Worm (Caenorhabditis elegans) whole organism, L3 larva: Measurements from ENCODE around the gene cbp-3.
A peak's percentile ranks its signal among the peaks of the same experiment; 100 is the strongest.

ENCODE experiments used
- R02D3.7 ChIP-seq: fragments of 150-350 bp; optimal IDR thresholded peaks from 2 replicates; lab custom pipeline; 2014; ENCODE audit warnings: missing biosample characterization, missing genetic modification characterization
- ama-1 ChIP-seq: fragments of 150-350 bp; optimal IDR thresholded peaks from 2 replicates; lab custom pipeline; 2018
- ceh-16 ChIP-seq: sonication (generic microtip); optimal IDR thresholded peaks from 2 replicates; lab custom pipeline; 2017; ENCODE audit warnings: missing biosample characterization, missing genetic modification characterization
- ceh-28 ChIP-seq: fragments of 150-350 bp; optimal IDR thresholded peaks from 2 replicates; lab custom pipeline; 2014; ENCODE audit warnings: missing biosample characterization, missing genetic modification reagents, missing genetic modification characterization
- ceh-82 ChIP-seq: fragments of 150-350 bp; optimal IDR thresholded peaks from 2 replicates; lab custom pipeline; 2014; ENCODE audit warnings: missing biosample characterization, missing genetic modification characterization
- daf-12 ChIP-seq: fragments of 150-350 bp; optimal IDR thresholded peaks from 2 replicates; lab custom pipeline; 2014; ENCODE audit warnings: missing biosample characterization, missing genetic modification reagents, missing genetic modification characterization
- egl-27 ChIP-seq: sonication (generic microtip); optimal IDR thresholded peaks from 4 replicates; lab custom pipeline; 2017; ENCODE audit warnings: missing biosample characterization, missing genetic modification reagents, missing genetic modification characterization
- egl-5 ChIP-seq: fragments of 150-350 bp; optimal IDR thresholded peaks from 2 replicates; lab custom pipeline; 2017; ENCODE audit warnings: missing biosample characterization, missing genetic modification reagents, missing genetic modification characterization, inconsistent platforms
- elt-1 ChIP-seq: fragments of 150-350 bp; optimal IDR thresholded peaks from 2 replicates; lab custom pipeline; 2014; ENCODE audit warnings: missing biosample characterization, missing genetic modification characterization
- elt-2 ChIP-seq: sonication (generic microtip); optimal IDR thresholded peaks from 2 replicates; lab custom pipeline; 2016; ENCODE audit warnings: missing genetic modification reagents, mild to moderate bottlenecking, missing genetic modification characterization, missing compliant biosample characterization
- fkh-10 ChIP-seq: sonication (generic microtip); optimal IDR thresholded peaks from 2 replicates; lab custom pipeline; 2017; ENCODE audit warnings: missing biosample characterization, missing genetic modification reagents, missing genetic modification characterization
- hmg-11 ChIP-seq: sonication (generic microtip); optimal IDR thresholded peaks from 2 replicates; lab custom pipeline; 2016; ENCODE audit warnings: missing genetic modification characterization, missing compliant biosample characterization
- jun-1 ChIP-seq: fragments of 150-350 bp; optimal IDR thresholded peaks from 2 replicates; lab custom pipeline; 2014; ENCODE audit warnings: missing biosample characterization, missing genetic modification reagents, missing genetic modification characterization
- lin-15B ChIP-seq: fragments of 150-350 bp; optimal IDR thresholded peaks from 2 replicates; lab custom pipeline; 2014; ENCODE audit warnings: missing biosample characterization, missing genetic modification characterization
- lin-39 ChIP-seq: fragments of 150-350 bp; optimal IDR thresholded peaks from 2 replicates; lab custom pipeline; 2018; ENCODE audit warnings: missing biosample characterization, missing genetic modification reagents, missing genetic modification characterization
- mdl-1 ChIP-seq: fragments of 150-350 bp; optimal IDR thresholded peaks from 2 replicates; lab custom pipeline; 2014; ENCODE audit warnings: missing biosample characterization, missing genetic modification characterization
- mml-1 ChIP-seq: fragments of 150-350 bp; sonication (generic microtip); optimal IDR thresholded peaks from 3 replicates; lab custom pipeline; 2014; ENCODE audit warnings: missing biosample characterization, missing genetic modification characterization
- nfya-1 ChIP-seq: sonication (generic microtip); optimal IDR thresholded peaks from 2 replicates; lab custom pipeline; 2017; ENCODE audit warnings: missing genetic modification characterization, mild to moderate bottlenecking, missing compliant biosample characterization, antibody characterized with exemption, moderate library complexity; ENCODE audit not compliant: insufficient read depth
- nhr-237 ChIP-seq: fragments of 150-350 bp; optimal IDR thresholded peaks from 2 replicates; lab custom pipeline; 2014; ENCODE audit warnings: missing biosample characterization, missing genetic modification characterization
- nhr-28 ChIP-seq: fragments of 150-350 bp; optimal IDR thresholded peaks from 2 replicates; lab custom pipeline; 2014; ENCODE audit warnings: missing biosample characterization, missing genetic modification characterization
- nhr-43 ChIP-seq: sonication (generic microtip); optimal IDR thresholded peaks from 2 replicates; lab custom pipeline; 2016; ENCODE audit warnings: mild to moderate bottlenecking, missing genetic modification characterization, missing compliant biosample characterization; ENCODE audit not compliant: poor library complexity, severe bottlenecking
- nhr-67 ChIP-seq: fragments of 150-350 bp; optimal IDR thresholded peaks from 2 replicates; lab custom pipeline; 2014; ENCODE audit warnings: missing biosample characterization, missing genetic modification characterization
- nhr-76 ChIP-seq: fragments of 150-350 bp; sonication (generic microtip); optimal IDR thresholded peaks from 5 replicates; lab custom pipeline; 2014; ENCODE audit warnings: missing biosample characterization, missing genetic modification characterization
- pqm-1 ChIP-seq: fragments of 150-350 bp; optimal IDR thresholded peaks from 2 replicates; lab custom pipeline; 2017; ENCODE audit warnings: missing biosample characterization, missing genetic modification characterization, inconsistent platforms
- sea-2 ChIP-seq: fragments of 150-350 bp; sonication (generic microtip); optimal IDR thresholded peaks from 4 replicates; lab custom pipeline; 2014; ENCODE audit warnings: missing biosample characterization, missing genetic modification reagents, missing genetic modification characterization
- skn-1 ChIP-seq: fragments of 150-350 bp; optimal IDR thresholded peaks from 2 replicates; lab custom pipeline; 2014; ENCODE audit warnings: missing biosample characterization, missing genetic modification characterization
- snpc-4 ChIP-seq: fragments of 150-350 bp; optimal IDR thresholded peaks from 2 replicates; lab custom pipeline; 2014; ENCODE audit warnings: missing biosample characterization, missing genetic modification characterization
- tbx-2 ChIP-seq: sonication (generic microtip); optimal IDR thresholded peaks from 2 replicates; lab custom pipeline; 2016; ENCODE audit warnings: mild to moderate bottlenecking, missing genetic modification characterization, missing compliant biosample characterization
- unc-39 ChIP-seq: sonication (generic microtip); optimal IDR thresholded peaks from 4 replicates; lab custom pipeline; 2017; ENCODE audit warnings: missing biosample characterization, missing genetic modification characterization
- unc-62 ChIP-seq: fragments of 150-350 bp; sonication (generic microtip); optimal IDR thresholded peaks from 4 replicates; lab custom pipeline; 2014; ENCODE audit warnings: missing biosample characterization, missing genetic modification reagents, missing genetic modification characterization
- zag-1 ChIP-seq: fragments of 150-350 bp; optimal IDR thresholded peaks from 2 replicates; lab custom pipeline; 2014; ENCODE audit warnings: missing biosample characterization, missing genetic modification characterization
- ztf-4 ChIP-seq: fragments of 150-350 bp; optimal IDR thresholded peaks from 2 replicates; lab custom pipeline; 2014; ENCODE audit warnings: missing biosample characterization, missing genetic modification characterization

cbp-3 gene

DNA sequence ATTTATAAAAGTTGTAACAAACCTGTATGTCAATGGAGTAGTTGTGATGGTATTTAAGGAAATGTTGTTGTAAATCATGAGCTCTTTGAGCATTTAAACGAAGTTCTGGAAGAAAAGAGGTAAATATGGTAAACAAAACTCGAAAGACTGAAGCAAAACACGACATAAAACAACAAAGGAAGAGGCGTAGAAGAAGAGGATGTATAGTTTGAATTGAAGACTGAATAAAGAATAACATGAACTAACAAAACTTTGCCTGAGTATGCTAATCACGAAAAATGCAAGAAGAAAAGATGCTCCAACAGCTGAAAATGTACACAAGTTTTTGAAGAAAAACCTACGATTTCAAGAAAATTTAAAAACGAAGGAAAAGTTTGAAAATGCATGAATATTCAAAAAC, 42.8 kb upstream of the cbp-3 start, which contains the start of gene ZK757.1:
Gene ZK757.1 (minus strand): TSS at position 101 of the 400 bp plus-strand sequence.
- TF ChIP-seq ceh-16 (tag; lab: Kevin White, UChicago) (no peak), R02D3.7 (tag; lab: Kevin White, UChicago) (no peak), mdl-1 (tag; lab: Kevin White, UChicago) (no peak), jun-1 (tag; lab: Kevin White, UChicago) (no peak), ceh-28 (no peak), mml-1 (tag; lab: Kevin White, UChicago) (no peak), elt-1 (tag; lab: Kevin White, UChicago) (no peak)

DNA sequence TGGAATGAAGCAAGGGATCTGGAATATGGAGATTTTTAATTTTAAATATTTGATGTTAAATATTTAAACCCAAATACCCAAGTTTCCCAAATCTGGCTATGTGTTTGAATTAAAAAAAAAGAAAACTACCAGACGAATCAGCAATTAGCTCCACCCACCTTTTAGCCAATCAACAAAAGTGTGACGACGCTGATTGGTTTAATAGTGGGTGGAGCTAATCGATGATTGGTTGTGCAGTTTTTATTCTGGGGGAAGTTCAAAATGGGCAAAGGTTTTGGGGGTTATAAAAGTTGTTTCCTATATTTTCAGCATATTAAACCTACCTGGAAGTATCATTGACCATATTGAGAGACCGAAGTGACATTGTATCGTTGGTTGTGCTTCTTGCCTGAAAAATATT, 39.3 kb upstream of the cbp-3 start:
- TF ChIP-seq skn-1 (tag; lab: Kevin White, UChicago) (no peak), nfya-1 (peak; percentile 85), pqm-1 (tag; lab: Kevin White, UChicago) (no peak)

DNA sequence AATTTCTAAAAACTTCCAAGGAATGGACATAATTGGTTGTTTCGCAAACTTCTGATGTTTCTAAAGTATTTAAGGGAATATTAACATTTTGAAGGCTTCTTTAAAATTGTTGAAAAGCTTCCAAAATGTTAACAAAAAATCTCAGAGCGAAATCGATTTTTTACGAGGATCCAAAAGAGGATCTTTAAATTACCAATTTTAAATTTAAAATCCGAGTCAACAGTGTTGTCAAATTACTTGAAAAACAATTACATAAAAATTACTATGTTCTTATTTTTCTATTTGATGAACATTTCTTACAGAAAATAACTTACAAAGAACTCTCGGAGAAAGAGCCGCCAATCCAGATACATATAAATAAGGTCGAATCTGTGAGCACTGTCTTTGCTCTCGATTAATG, 36.8 kb upstream of the cbp-3 start, which contains the start of gene ZK757.10:
Gene ZK757.10 (plus strand): TSS at position 301 of the 400 bp plus-strand sequence.
- TF ChIP-seq mdl-1 (tag; lab: Kevin White, UChicago) (no peak), zag-1 (tag; lab: Kevin White, UChicago) (no peak), elt-2 (tag; lab: Kevin White, UChicago) (no peak), nhr-67 (no peak), unc-62 (GFP tag; lab: Kevin White, UChicago) (no peak), pqm-1 (tag; lab: Kevin White, UChicago) (no peak), nhr-28 (tag; lab: Kevin White, UChicago) (no peak), sea-2 (GFP tag; lab: Kevin White, UChicago) (no peak), mml-1 (tag; lab: Kevin White, UChicago) (no peak), snpc-4 (tag; lab: Kevin White, UChicago) (no peak), ama-1 (lab: Kevin White, UChicago) (no peak), lin-39 (tag; lab: Kevin White, UChicago) (no peak)

DNA sequence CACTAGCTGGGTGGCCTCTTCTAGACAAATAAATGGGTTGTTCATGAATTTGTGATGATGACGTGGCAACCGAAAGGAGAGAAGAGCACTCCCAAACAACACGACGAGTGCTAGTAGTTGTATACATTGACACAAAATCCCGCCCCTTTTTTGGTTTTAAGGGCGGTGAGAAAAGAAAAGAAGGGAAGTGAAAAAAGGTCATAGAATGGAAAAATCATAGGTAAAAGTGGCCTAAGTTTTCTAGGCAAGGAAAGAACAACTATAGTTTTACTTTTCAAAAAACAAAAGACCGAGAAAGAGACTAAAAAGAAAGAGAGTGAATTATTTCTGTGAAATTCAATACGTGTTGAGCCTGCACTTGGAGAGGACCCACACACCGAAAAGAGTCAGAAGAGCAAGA, 35.0 kb upstream of the cbp-3 start, which contains the start of gene ZK757.2:
Gene ZK757.2 (minus strand): TSS at position 101 of the 400 bp plus-strand sequence.
- TF ChIP-seq unc-39 (tag; lab: Kevin White, UChicago) (no peak), ceh-82 (tag; lab: Kevin White, UChicago) (no peak), nhr-28 (tag; lab: Kevin White, UChicago) (no peak), jun-1 (tag; lab: Kevin White, UChicago) (no peak), lin-15B (no peak), nhr-76 (no peak), sea-2 (GFP tag; lab: Kevin White, UChicago) (no peak), egl-5 (tag; lab: Kevin White, UChicago) (no peak), elt-1 (tag; lab: Kevin White, UChicago) (no peak), snpc-4 (tag; lab: Kevin White, UChicago) (no peak), egl-27 (tag; lab: Kevin White, UChicago) (no peak), ztf-4 (tag; lab: Kevin White, UChicago) (no peak), nhr-237 (no peak), nhr-43 (no peak), nhr-67 (no peak), pqm-1 (tag; lab: Kevin White, UChicago) (no peak), tbx-2 (tag; lab: Kevin White, UChicago) (no peak)

DNA sequence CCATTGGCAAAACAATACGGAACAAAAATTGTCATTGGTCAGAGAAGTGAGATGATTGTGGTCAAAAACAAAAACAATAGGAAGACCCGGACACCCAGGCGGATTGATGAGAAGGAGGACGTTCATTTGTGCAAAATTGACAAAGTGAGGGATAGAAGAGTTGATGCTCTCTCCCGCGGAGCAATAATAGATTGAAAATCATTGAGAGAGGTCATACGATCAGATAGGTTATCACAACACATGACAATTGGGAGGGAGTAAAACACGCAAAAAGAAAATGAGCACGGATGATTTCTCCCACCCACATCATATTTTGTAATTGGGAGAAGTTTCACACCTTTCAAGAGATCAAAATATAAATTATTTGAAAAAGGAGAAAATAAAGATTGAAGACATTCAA, 28.2 kb upstream of the cbp-3 start:
- TF ChIP-seq egl-5 (tag; lab: Kevin White, UChicago) (peak; percentile 32), elt-2 (tag; lab: Kevin White, UChicago) (no peak)

DNA sequence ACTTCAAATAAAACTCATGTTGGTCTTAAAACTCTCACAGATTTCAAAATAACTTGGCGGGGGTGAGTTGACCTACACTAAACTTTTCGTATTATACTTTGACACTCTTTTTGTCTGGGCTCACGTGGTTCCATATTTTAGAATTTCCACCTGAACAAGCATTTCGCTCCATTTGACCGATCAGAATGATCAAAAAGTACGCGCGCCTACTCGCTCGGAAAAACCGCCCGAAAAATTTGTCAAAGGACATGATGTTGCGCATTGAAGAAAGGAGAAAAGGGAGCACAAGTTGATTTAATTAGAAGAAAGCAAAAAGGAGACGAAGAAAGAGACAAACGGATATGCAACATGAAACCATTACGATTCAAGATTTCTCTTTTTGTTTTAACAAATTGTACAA, 27.5 kb upstream of the cbp-3 start:
- TF ChIP-seq nhr-237 (no peak), fkh-10 (peak; percentile 36), skn-1 (tag; lab: Kevin White, UChicago) (no peak)

DNA sequence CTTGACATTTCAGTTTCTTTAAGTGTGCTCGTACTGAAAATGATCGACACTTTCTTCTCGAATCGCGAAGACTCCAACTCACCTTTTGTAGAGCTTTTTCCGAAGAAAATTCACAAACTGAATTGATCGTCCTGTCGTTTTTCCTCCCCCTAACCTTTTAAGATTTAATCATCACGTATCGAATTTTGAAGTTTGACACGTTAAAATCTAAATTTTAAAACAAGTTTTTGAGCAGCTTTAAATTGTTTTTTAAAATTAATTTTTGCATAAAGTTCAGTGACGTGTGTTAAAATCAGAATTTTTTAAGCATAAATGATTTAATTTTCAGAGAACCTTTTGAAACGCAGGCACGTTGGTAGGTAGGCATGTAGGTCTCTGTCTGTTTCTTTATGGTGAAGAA, 22.5 kb upstream of the cbp-3 start, which contains the start of gene alg-4:
Gene alg-4 (minus strand): TSS at position 101 of the 400 bp plus-strand sequence.
- TF ChIP-seq ztf-4 (tag; lab: Kevin White, UChicago) (no peak), pqm-1 (tag; lab: Kevin White, UChicago) (no peak), hmg-11 (tag; lab: Kevin White, UChicago) (no peak), nhr-76 (no peak), daf-12 (tag; lab: Kevin White, UChicago) (no peak), ceh-82 (tag; lab: Kevin White, UChicago) (no peak)
